Worm (Caenorhabditis elegans): ENCODE measurements around the gene dhs-9.

dhs-9 gene

ce11 chrIII:5367995-5368899, at the start of gene dhs-9:
Gene dhs-9, minus strand, starts transcription at chrIII:5368045.
- TF ChIP-seq snpc-4 (tag; optimal IDR thresholded peaks at IDR 0.05) (no peak), gmeb-1 (tag; optimal IDR thresholded peaks at IDR 0.05) (peak; percentile 56), nhr-25 (tag; optimal IDR thresholded peaks at IDR 0.05) (peak; percentile 59), elt-1 (tag; optimal IDR thresholded peaks at IDR 0.05) (no peak), nhr-6 (tag; optimal IDR thresholded peaks at IDR 0.05) (no peak), nhr-129 (tag; optimal IDR thresholded peaks at IDR 0.05) (peak; percentile 61), fos-1 (tag; optimal IDR thresholded peaks at IDR 0.05) (peak; percentile 8), unc-55 (GFP tag; optimal IDR thresholded peaks at IDR 0.05) (peak; percentile 4), aly-2 (tag; optimal IDR thresholded peaks at IDR 0.05) (no peak), lsy-2 (tag; optimal IDR thresholded peaks at IDR 0.05) (peak in 1 of 2 experiments; percentile 45), crh-2 (tag; optimal IDR thresholded peaks at IDR 0.05) (peak; percentile 48), F13H6.1 (tag; optimal IDR thresholded peaks at IDR 0.05) (peak; percentile 33), skn-1 (tag; optimal IDR thresholded peaks at IDR 0.05) (peak; percentile 85), C34F6.9 (tag; optimal IDR thresholded peaks at IDR 0.05) (peak; percentile 21)

- no peak for TF ChIP-seq blmp-1 (tag; optimal IDR thresholded peaks at IDR 0.05; ENCODE audit: insufficient read depth)
- TF ChIP-seq Y55F3AM.14 (GFP tag; optimal IDR thresholded peaks at IDR 0.05), result no peak
- no peak for TF ChIP-seq snpc-4 (tag; optimal IDR thresholded peaks at IDR 0.05)
- no peak for TF ChIP-seq F13H6.1 (tag; optimal IDR thresholded peaks at IDR 0.05)
- TF ChIP-seq elt-1 (tag; optimal IDR thresholded peaks at IDR 0.05), result no peak
- TF ChIP-seq ztf-11 (tag; optimal IDR thresholded peaks at IDR 0.05), result no peak
- TF ChIP-seq fos-1 (tag; optimal IDR thresholded peaks at IDR 0.05), result no peak
These were observed 45.8 kb upstream of the dhs-9 start, which contains the start of gene grl-22 for ce11 chrIII:5413680-5414079. Gene grl-22, minus strand, starts transcription at chrIII:5414011.

ce11 chrIII:5407588-5407987, 39.7 kb upstream of the dhs-9 start, which contains the start of gene W03A5.1:
Gene W03A5.1, plus strand, starts transcription at chrIII:5407888.
- TF ChIP-seq sma-9 (GFP tag; optimal IDR thresholded peaks at IDR 0.05) (no peak), sma-9 (tag; optimal IDR thresholded peaks at IDR 0.05) (no peak)

- TF ChIP-seq ZK546.5 (tag; optimal IDR thresholded peaks at IDR 0.05) (no peak), nhr-237 (tag; optimal IDR thresholded peaks at IDR 0.05) (no peak), mab-5 (tag; optimal IDR thresholded peaks at IDR 0.05) (no peak), nhr-77 (tag; optimal IDR thresholded peaks at IDR 0.05) (no peak), nhr-129 (tag; optimal IDR thresholded peaks at IDR 0.05) (no peak), lin-11 (tag; optimal IDR thresholded peaks at IDR 0.05) (no peak), skn-1 (tag; optimal IDR thresholded peaks at IDR 0.05) (no peak), mdl-1 (tag; optimal IDR thresholded peaks at IDR 0.05) (no peak), ceh-16 (tag; optimal IDR thresholded peaks at IDR 0.05) (no peak), nhr-10 (tag; optimal IDR thresholded peaks at IDR 0.05) (no peak)
These were observed 39.2 kb upstream of the dhs-9 start for ce11 chrIII:5407060-5407459.

- TF ChIP-seq mbf-1 (tag; optimal IDR thresholded peaks at IDR 0.05) (no peak), unc-62 (GFP tag; optimal IDR thresholded peaks at IDR 0.05) (no peak), alr-1 (tag; optimal IDR thresholded peaks at IDR 0.05) (no peak), lin-13 (GFP tag; optimal IDR thresholded peaks at IDR 0.05) (no peak)
These were observed 38.5 kb upstream of the dhs-9 start for ce11 chrIII:5406314-5406713.

ce11 chrIII:5405628-5406084, 37.8 kb upstream of the dhs-9 start, which contains the start of the genes W03A5.2 and Y32H12A.8:
Gene W03A5.2, plus strand, starts transcription at chrIII:5406034.
Gene Y32H12A.8, minus strand, starts transcription at chrIII:5406037.
- TF ChIP-seq crh-2 (tag; optimal IDR thresholded peaks at IDR 0.05) (peak; percentile 26), unc-55 (GFP tag; optimal IDR thresholded peaks at IDR 0.05) (peak; percentile 76), lsy-2 (tag; optimal IDR thresholded peaks at IDR 0.05) (peak in 1 of 2 experiments; percentile 71), nhr-23 (tag; optimal IDR thresholded peaks at IDR 0.05) (no peak), nhr-237 (tag; optimal IDR thresholded peaks at IDR 0.05) (no peak), C34F6.9 (tag; optimal IDR thresholded peaks at IDR 0.05) (peak; percentile 16), dmd-4 (tag; optimal IDR thresholded peaks at IDR 0.05) (no peak), gmeb-1 (tag; optimal IDR thresholded peaks at IDR 0.05) (peak; percentile 80), lin-11 (tag; optimal IDR thresholded peaks at IDR 0.05) (peak; percentile 10), nhr-129 (tag; optimal IDR thresholded peaks at IDR 0.05) (peak; percentile 43)
